Worm (Caenorhabditis elegans) whole organism, early embryonic: ENCODE data around the gene vab-15.

Source experiments
- B0310.2 ChIP-seq: sonication (generic microtip); optimal IDR thresholded peaks from 2 replicates; lab custom pipeline; 2016; ENCODE audit warnings: mild to moderate bottlenecking, missing genetic modification characterization, missing compliant biosample characterization
- F13C5.2 ChIP-seq: sonication (generic microtip); optimal IDR thresholded peaks from 2 replicates; lab custom pipeline; 2017; ENCODE audit warnings: mild to moderate bottlenecking, missing genetic modification characterization, inconsistent platforms, missing compliant biosample characterization
- aly-1 ChIP-seq: sonication (generic microtip); optimal IDR thresholded peaks from 2 replicates; lab custom pipeline; 2016; ENCODE audit warnings: missing genetic modification characterization, missing compliant biosample characterization
- ama-1 ChIP-seq: fragments of 150-350 bp; optimal IDR thresholded peaks from 2 replicates; lab custom pipeline; 2014
- ceh-13 ChIP-seq: fragments of 200-800 bp; sonication (Bioruptor generic); optimal IDR thresholded peaks from 2 replicates; lab custom pipeline; 2018; ENCODE audit warnings: mild to moderate bottlenecking, missing genetic modification characterization, missing compliant biosample characterization
- ceh-36 ChIP-seq: sonication (generic microtip); optimal IDR thresholded peaks from 2 replicates; lab custom pipeline; 2016; ENCODE audit warnings: missing genetic modification characterization, inconsistent platforms, missing compliant biosample characterization
- ets-7 ChIP-seq: sonication (generic microtip); optimal IDR thresholded peaks from 2 replicates; lab custom pipeline; 2016; ENCODE audit warnings: missing genotype, missing genetic modification characterization, missing compliant biosample characterization
- flt-1 ChIP-seq: fragments of 200-800 bp; sonication (Bioruptor generic); IDR thresholded peaks from 2 replicates; pipeline ENCODE4 v1.3.6; 2022; ENCODE audit warnings: missing genetic modification characterization, missing compliant biosample characterization
- hmbx-1 ChIP-seq: sonication (generic microtip); optimal IDR thresholded peaks from 2 replicates; lab custom pipeline; 2016; ENCODE audit warnings: mild to moderate bottlenecking, missing genetic modification characterization, missing compliant biosample characterization
- hmg-4 ChIP-seq: fragments of 200-800 bp; sonication (Bioruptor generic); optimal IDR thresholded peaks from 2 replicates; lab custom pipeline; 2018; ENCODE audit warnings: mild to moderate bottlenecking, missing genetic modification characterization, missing compliant biosample characterization
- hnd-1 ChIP-seq: sonication (generic microtip); optimal IDR thresholded peaks from 2 replicates; lab custom pipeline; 2016; ENCODE audit warnings: missing genetic modification characterization, missing compliant biosample characterization
- pes-1 ChIP-seq: fragments of 200-800 bp; sonication (Bioruptor generic); IDR thresholded peaks from 2 replicates; pipeline ENCODE4 v1.3.6; 2022; ENCODE audit warnings: missing genetic modification reagents, missing genetic modification characterization, missing compliant biosample characterization
- scrt-1 ChIP-seq: fragments of 200-800 bp; sonication (Bioruptor generic); IDR thresholded peaks from 2 replicates; pipeline ENCODE4 v1.3.6; 2022; ENCODE audit warnings: missing genetic modification characterization, missing compliant biosample characterization
- sea-1 ChIP-seq: fragments of 200-800 bp; sonication (Bioruptor generic); conservative IDR thresholded peaks from 2 replicates; pipeline ENCODE4 v1.3.6; 2022; ENCODE audit warnings: missing genetic modification characterization, missing compliant biosample characterization
- tbx-11 ChIP-seq: fragments of 200-800 bp; sonication (Bioruptor generic); IDR thresholded peaks from 2 replicates; pipeline ENCODE4 v1.3.6; 2022; ENCODE audit warnings: missing genetic modification characterization, missing compliant biosample characterization
- tbx-37 ChIP-seq: fragments of 200-800 bp; sonication (Bioruptor generic); conservative IDR thresholded peaks from 2 replicates; pipeline ENCODE4 v1.3.6; 2022; ENCODE audit warnings: missing genetic modification reagents, missing genetic modification characterization, missing compliant biosample characterization
- tra-4 ChIP-seq: sonication (generic microtip); optimal IDR thresholded peaks from 2 replicates; lab custom pipeline; 2017; ENCODE audit warnings: missing genetic modification characterization, missing compliant biosample characterization

vab-15 gene

DNA sequence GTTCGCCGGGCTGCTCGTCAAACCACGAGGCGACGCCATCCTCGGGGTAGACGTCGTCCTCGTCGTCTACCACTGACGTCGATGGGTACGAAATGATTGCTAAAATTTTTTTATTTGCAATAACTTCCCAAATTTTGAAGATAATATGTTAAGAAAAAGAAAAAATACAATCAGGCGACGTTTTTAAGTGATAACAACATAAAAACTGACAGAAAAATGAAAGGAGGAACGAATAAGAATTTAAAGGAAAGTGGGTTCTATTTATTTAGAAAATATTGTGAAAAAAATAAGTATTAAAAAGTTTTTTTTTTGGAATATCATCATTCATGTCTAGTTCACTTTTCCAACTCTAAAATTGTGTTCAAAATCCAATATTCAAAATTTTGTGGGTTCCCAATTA is 24.9 kb upstream of the vab-15 start, which contains the start of gene dpy-22:
dpy-22 (minus strand) TSS at position 101 of the 400 bp plus-strand sequence.
- no peak for TF ChIP-seq pes-1 (GFP tag; lab: Robert Waterston, UW)
- no peak for TF ChIP-seq hnd-1 (tag; lab: Kevin White, UChicago)
- TF ChIP-seq hmbx-1 (tag; lab: Kevin White, UChicago), result no peak
- no peak for TF ChIP-seq tra-4 (tag; lab: Kevin White, UChicago)
- no peak for TF ChIP-seq aly-1 (tag; lab: Kevin White, UChicago)
- no peak for TF ChIP-seq tbx-11 (GFP tag; lab: Robert Waterston, UW)
- TF ChIP-seq ets-7, result no peak
- TF ChIP-seq sea-1 (GFP tag; lab: Robert Waterston, UW), result no peak
- no peak for TF ChIP-seq flt-1 (GFP tag; lab: Robert Waterston, UW)
- no peak for TF ChIP-seq scrt-1 (GFP tag; lab: Robert Waterston, UW)
- no peak for TF ChIP-seq ceh-13
- no peak for TF ChIP-seq hmg-4 (GFP tag; lab: Kevin White, UChicago)
- TF ChIP-seq tbx-37 (GFP tag; lab: Robert Waterston, UW), result no peak
- TF ChIP-seq B0310.2 (tag; lab: Kevin White, UChicago), result no peak
- TF ChIP-seq ceh-36, result no peak
- no peak for TF ChIP-seq F13C5.2
- no peak for TF ChIP-seq ama-1

DNA sequence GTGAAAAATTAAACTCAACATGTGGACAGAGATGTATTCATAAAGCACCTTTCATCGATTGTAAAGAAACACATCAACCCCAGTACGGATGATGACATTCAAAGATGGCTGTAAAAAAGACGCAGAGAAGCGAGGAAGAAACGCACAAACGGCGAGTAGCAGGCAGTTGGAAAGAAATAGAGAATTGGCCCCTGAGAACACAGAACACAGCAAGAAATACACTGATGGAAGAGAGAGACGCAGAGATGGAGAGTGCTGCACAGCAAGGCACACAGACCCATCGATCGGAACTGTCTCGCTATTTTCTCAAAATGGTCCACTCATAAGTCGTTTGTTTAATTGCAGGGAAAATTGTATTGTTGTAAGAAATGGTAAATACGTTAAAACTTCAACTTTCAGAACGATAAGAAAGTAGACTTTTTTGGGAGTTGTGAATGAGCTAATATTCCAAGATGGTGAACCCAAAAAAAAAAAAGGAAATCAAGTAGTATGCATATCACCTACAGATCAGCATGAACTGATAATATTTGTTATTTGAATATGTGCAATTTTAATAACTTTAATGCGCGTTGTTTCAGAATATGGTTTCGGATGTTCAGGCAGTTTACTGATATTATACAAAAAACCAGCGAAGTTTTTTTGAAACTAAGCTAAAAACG is 24.3 kb upstream of the vab-15 start:
- no peak for TF ChIP-seq B0310.2 (tag; lab: Kevin White, UChicago)
- no peak for TF ChIP-seq ama-1
- TF ChIP-seq hmbx-1 (tag; lab: Kevin White, UChicago), result no peak
- TF ChIP-seq flt-1 (GFP tag; lab: Robert Waterston, UW), result no peak
- TF ChIP-seq aly-1 (tag; lab: Kevin White, UChicago), result no peak
- TF ChIP-seq ets-7, result no peak
- no peak for TF ChIP-seq tbx-37 (GFP tag; lab: Robert Waterston, UW)
- TF ChIP-seq hmg-4 (GFP tag; lab: Kevin White, UChicago), result no peak
- no peak for TF ChIP-seq tbx-11 (GFP tag; lab: Robert Waterston, UW)
- no peak for TF ChIP-seq pes-1 (GFP tag; lab: Robert Waterston, UW)
- TF ChIP-seq scrt-1 (GFP tag; lab: Robert Waterston, UW), result no peak
- no peak for TF ChIP-seq ceh-13
- no peak for TF ChIP-seq hnd-1 (tag; lab: Kevin White, UChicago)
- TF ChIP-seq F13C5.2, result no peak
- TF ChIP-seq ceh-36, result no peak
- TF ChIP-seq sea-1 (GFP tag; lab: Robert Waterston, UW), result no peak

DNA sequence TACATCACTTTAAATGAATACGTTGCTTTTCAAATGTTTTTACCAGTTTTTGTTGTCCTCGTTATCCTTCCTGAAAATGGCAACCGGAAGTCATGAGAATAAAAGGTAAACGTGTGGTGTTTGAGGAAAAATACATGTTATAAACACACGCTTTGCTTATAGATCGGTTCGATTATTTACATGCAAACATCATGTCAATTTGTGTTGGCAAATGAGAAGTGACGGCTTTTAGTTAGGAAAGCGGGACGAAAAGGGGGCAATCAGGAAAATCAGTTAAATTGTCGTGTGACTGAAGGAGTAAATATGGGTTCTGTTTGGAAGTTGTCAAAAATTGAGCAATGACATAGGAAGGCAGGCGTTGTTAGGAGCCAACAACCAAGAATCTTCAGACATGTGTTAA is 15.9 kb upstream of the vab-15 start, which contains the start of gene rrc-1:
rrc-1 (minus strand) TSS at position 74 of the 400 bp plus-strand sequence.
- TF ChIP-seq hmbx-1 (tag; lab: Kevin White, UChicago) (no peak), ceh-36 (no peak), aly-1 (tag; lab: Kevin White, UChicago) (no peak), sea-1 (GFP tag; lab: Robert Waterston, UW) (no peak), B0310.2 (tag; lab: Kevin White, UChicago) (no peak), ceh-13 (no peak), tbx-37 (GFP tag; lab: Robert Waterston, UW) (no peak), tra-4 (tag; lab: Kevin White, UChicago) (no peak), hmg-4 (GFP tag; lab: Kevin White, UChicago) (no peak), hnd-1 (tag; lab: Kevin White, UChicago) (no peak), pes-1 (GFP tag; lab: Robert Waterston, UW) (no peak)

DNA sequence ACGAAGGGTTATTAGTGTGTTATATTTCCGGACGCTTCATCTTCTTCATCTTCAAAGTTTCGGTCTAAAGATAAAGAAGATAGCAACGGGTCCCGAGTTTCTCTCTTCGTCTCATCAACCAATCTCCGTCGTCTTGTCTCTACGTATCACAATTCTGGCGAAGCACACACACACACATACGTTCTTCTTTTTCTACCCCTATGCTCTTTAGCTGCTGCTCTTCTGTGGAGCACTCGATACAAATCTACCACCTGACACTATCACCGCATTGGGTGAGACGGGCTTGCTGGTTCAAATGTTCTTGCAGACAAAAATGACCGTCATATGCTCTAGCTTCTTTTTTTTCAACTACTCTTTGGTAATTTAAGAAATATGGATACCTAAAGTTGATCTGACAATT is 14.7 kb upstream of the vab-15 start:
- TF ChIP-seq scrt-1 (GFP tag; lab: Robert Waterston, UW) (peak; percentile 58; the same call in 1 of the 2 replicates), ceh-36 (no peak)

DNA sequence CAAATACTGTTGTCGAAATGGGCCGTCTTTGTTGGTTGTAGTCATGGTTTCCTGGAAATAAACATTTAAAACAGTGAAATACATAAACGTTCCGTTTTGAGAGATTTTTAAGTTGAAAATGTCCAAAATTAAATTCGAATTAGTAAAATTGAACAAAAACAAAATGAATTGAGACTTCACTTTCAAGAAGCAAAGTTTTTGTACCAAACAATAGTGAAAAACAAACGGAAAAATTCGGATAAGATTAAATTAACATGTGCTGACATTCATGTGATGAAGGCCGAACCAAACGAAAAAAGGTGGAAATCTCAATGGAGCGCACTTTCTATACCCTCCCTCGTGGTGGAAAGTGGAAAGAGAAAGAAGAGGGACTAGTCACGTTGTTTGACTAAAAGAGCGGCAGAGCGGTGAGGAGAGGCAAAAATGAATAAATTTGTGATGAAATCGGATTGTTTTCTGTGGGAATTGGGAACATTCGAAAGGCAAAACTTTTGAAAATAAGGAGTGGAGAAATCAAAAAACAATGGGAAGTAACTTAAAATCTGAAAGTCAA is 9.0 kb upstream of the vab-15 start, which contains the start of gene ipla-2:
ipla-2 (minus strand) TSS at position 51 of the 553 bp plus-strand sequence.
- TF ChIP-seq pes-1 (GFP tag; lab: Robert Waterston, UW), result no peak
- TF ChIP-seq hnd-1 (tag; lab: Kevin White, UChicago), result no peak
- TF ChIP-seq F13C5.2, result peak; percentile 47
- TF ChIP-seq ama-1, result no peak

DNA sequence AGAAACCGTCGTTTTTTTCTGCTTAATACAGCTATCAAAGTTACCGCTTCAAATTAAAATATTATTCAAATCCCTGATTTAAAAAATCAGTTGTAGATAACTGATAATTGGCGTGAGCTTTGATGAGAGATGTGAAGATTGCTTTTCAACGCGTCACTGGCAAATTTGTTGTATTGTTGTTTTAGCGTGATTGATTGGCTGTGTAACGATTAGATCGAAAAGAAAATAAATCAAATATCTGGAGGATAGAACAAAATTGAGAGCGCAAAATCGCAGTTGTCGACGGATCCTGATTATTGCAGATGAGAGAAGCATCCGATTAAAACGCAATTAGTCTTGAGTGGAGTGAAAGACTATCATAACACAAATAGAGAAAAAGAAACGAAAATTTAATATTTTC is 6.2 kb upstream of the vab-15 start:
- TF ChIP-seq ceh-13, result no peak
- no peak for TF ChIP-seq pes-1 (GFP tag; lab: Robert Waterston, UW)
- no peak for TF ChIP-seq tbx-37 (GFP tag; lab: Robert Waterston, UW)
- no peak for TF ChIP-seq F13C5.2
- no peak for TF ChIP-seq tbx-11 (GFP tag; lab: Robert Waterston, UW)
- TF ChIP-seq flt-1 (GFP tag; lab: Robert Waterston, UW), result no peak

DNA sequence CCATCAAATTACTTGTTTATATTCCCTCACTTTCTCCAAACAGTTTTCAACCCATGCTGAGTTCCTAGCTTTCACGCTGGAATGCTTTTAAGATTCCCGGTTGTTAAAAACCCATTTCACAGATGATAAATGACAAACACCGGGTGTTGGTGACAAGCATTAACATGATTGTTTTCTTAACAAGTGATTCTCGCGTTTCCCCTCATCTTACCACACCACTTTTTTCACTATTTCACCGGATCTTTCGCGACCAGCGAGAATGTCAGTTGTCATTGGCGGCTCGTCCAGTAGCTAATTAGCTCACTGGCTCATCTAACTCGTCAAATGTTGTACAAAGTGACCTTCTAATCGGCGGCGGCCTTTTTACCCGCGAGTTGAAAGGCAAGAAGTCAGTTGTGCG is 5.0 kb upstream of the vab-15 start:
- no peak for TF ChIP-seq B0310.2 (tag; lab: Kevin White, UChicago)
- no peak for TF ChIP-seq F13C5.2

DNA sequence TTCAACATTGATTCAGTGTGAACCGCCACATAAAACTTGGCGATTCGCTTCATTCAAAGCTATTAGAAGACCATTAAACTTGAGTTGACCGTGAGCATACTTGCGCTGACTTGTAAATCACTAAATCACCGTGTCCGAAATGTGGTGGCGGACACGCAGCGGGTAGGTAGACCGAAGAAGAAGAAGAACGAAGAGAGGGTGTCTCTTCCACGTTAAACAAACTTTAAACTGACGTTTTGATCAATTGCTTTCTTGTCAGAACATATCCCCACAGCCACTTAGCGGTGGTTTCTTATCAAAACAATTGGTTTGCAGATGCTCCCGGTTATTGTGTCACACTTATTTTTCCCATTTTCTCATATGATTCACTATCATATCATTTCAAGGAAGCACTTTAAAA is 3.5 kb upstream of the vab-15 start:
- no peak for TF ChIP-seq F13C5.2
- TF ChIP-seq ets-7, result no peak
- no peak for TF ChIP-seq hmbx-1 (tag; lab: Kevin White, UChicago)
- TF ChIP-seq aly-1 (tag; lab: Kevin White, UChicago), result no peak
- no peak for TF ChIP-seq ama-1
- TF ChIP-seq flt-1 (GFP tag; lab: Robert Waterston, UW), result no peak
- no peak for TF ChIP-seq hmg-4 (GFP tag; lab: Kevin White, UChicago)
- no peak for TF ChIP-seq tra-4 (tag; lab: Kevin White, UChicago)
- no peak for TF ChIP-seq pes-1 (GFP tag; lab: Robert Waterston, UW)
